Fruit fly (Drosophila melanogaster) whole organism, embryonic: ENCODE results near the gene CG34305.

Experiments used
- CG11696 ChIP-seq: fragments of 200-800 bp; sonication (Bioruptor generic); IDR thresholded peaks from 2 replicates; pipeline ENCODE4 v1.3.6; 2022; ENCODE audit warnings: missing biosample characterization, missing genetic modification characterization
- CG12744 ChIP-seq: fragments of 200-800 bp; sonication (Bioruptor generic); optimal IDR thresholded peaks from 2 replicates; lab custom pipeline; 2016; ENCODE audit warnings: missing biosample characterization, missing genetic modification characterization
- CG9876 ChIP-seq: fragments of 200-800 bp; sonication (Bioruptor generic); optimal IDR thresholded peaks from 2 replicates; lab custom pipeline; 2016; ENCODE audit warnings: missing biosample characterization, missing genetic modification characterization
- Dll ChIP-seq: fragments of 200-800 bp; sonication (Bioruptor generic); IDR thresholded peaks from 4 replicates; pipeline ENCODE4 v1.3.6; 2022; ENCODE audit warnings: missing biosample characterization, missing genetic modification characterization; ENCODE audit not compliant: partially characterized antibody
- Ets97D ChIP-seq: fragments of 200-800 bp; sonication (Bioruptor generic); optimal IDR thresholded peaks from 3 replicates; lab custom pipeline; 2016; ENCODE audit warnings: missing biosample characterization, missing genetic modification characterization
- Med ChIP-seq: fragments of 200-800 bp; sonication (Bioruptor generic); peaks from one replicate; lab custom pipeline; 2016; ENCODE audit warnings: missing biosample characterization, missing genetic modification characterization, mild to moderate bottlenecking, inconsistent platforms, moderate library complexity
- Poxn ChIP-seq: fragments of 200-800 bp; sonication (Bioruptor generic); IDR thresholded peaks from 2 replicates; pipeline ENCODE4 v1.3.6; 2022; ENCODE audit warnings: missing biosample characterization, missing genetic modification characterization
- Sry-δ ChIP-seq: fragments of 200-800 bp; sonication (Bioruptor generic); optimal IDR thresholded peaks from 2 replicates; lab custom pipeline; 2016; ENCODE audit warnings: missing biosample characterization, missing genetic modification characterization
- en ChIP-seq: fragments of 200-800 bp; sonication (Bioruptor generic); optimal IDR thresholded peaks from 2 replicates; lab custom pipeline; 2016; ENCODE audit warnings: missing biosample characterization, missing genetic modification characterization
- gt ChIP-seq: fragments of 200-800 bp; sonication (Bioruptor generic); IDR thresholded peaks from 2 replicates; pipeline ENCODE4 v1.3.6; 2022; ENCODE audit warnings: missing biosample characterization, missing genetic modification characterization
- nom ChIP-seq: fragments of 200-800 bp; sonication (Bioruptor generic); optimal IDR thresholded peaks from 2 replicates; lab custom pipeline; 2017; ENCODE audit warnings: missing biosample characterization, missing genetic modification characterization, mild to moderate bottlenecking, moderate library complexity, missing genetic modification reagents
- sens ChIP-seq: fragments of 200-800 bp; sonication (Bioruptor generic); peaks from one replicate; lab custom pipeline; 2016; ENCODE audit warnings: missing biosample characterization, missing genetic modification characterization
- ssp ChIP-seq: fragments of 200-800 bp; sonication (Bioruptor generic); IDR thresholded peaks from 2 replicates; pipeline ENCODE4 v1.3.6; 2022; ENCODE audit warnings: missing biosample characterization, missing genetic modification characterization

DNA sequence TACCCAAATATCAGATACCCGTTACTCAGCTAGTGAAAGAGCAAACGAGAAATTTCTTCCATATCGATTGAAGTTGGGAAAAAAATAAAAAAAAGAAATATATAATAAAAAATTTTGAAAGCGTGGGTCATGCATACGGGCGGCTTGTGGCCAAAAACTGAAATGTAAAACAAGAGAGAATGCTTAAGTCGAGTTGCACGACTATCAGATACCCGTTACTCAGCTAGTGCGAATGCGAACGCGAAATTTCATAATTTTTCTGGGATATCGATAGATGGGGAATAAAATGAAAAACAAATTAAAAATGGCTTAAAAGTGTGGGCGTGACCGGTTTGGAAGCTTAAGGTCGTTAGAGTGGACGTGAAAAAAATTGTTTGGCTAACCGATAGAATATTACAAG lies 25.4 kb upstream of the CG34305 start:
- TF ChIP-seq Sry-δ (no peak), sens (no peak), Poxn (no peak), Med (GFP tag; lab: Kevin White, UChicago) (peak; percentile 18), gt (GFP tag; lab: Robert Waterston, UW) (no peak), Ets97D (GFP tag; lab: Kevin White, UChicago) (no peak), CG9876 (GFP tag; lab: Kevin White, UChicago) (no peak), Dll (GFP tag; lab: Robert Waterston, UW) (no peak), en (GFP tag; lab: Kevin White, UChicago) (no peak), nom (no peak), ssp (GFP tag; lab: Robert Waterston, UW) (no peak), CG12744 (GFP tag; lab: Kevin White, UChicago) (no peak), CG11696 (no peak)
